Worm (Caenorhabditis elegans) whole organism, L4 larva: Measurements from ENCODE around the gene H03A11.13.

Experiments used
- F10B5.3 ChIP-seq: sonication (generic microtip); optimal IDR thresholded peaks from 2 replicates; lab custom pipeline; 2016; ENCODE audit warnings: mild to moderate bottlenecking, missing genetic modification characterization, missing compliant biosample characterization
- F26F4.8 ChIP-seq: fragments of 200-800 bp; sonication (Bioruptor generic); conservative IDR thresholded peaks from 2 replicates; pipeline ENCODE4 v1.3.6; 2022; ENCODE audit warnings: missing genetic modification characterization, missing compliant biosample characterization
- F44E2.7 ChIP-seq: fragments of 200-800 bp; sonication (Bioruptor generic); IDR thresholded peaks from 2 replicates; pipeline ENCODE4 v2.1.2; 2022; ENCODE audit warnings: missing genetic modification characterization, missing compliant biosample characterization
- ZK546.5 ChIP-seq, 2 experiments: sonication (generic microtip); optimal IDR thresholded peaks; 2 replicates each; lab custom pipeline; 2017; ENCODE audit warnings: missing biosample characterization in 2 of 2, missing genetic modification characterization in 2 of 2
- attf-4 ChIP-seq: sonication (generic microtip); optimal IDR thresholded peaks from 3 replicates; lab custom pipeline; 2017; ENCODE audit warnings: missing biosample characterization, missing genetic modification characterization
- ceh-28 ChIP-seq: fragments of 150-350 bp; optimal IDR thresholded peaks from 2 replicates; lab custom pipeline; 2014; ENCODE audit warnings: missing biosample characterization, missing genetic modification reagents, missing genetic modification characterization
- ceh-32 ChIP-seq: sonication (generic microtip); optimal IDR thresholded peaks from 2 replicates; lab custom pipeline; 2016; ENCODE audit warnings: mild to moderate bottlenecking, missing genetic modification characterization, missing compliant biosample characterization; ENCODE audit not compliant: poor library complexity
- ceh-82 ChIP-seq: sonication (generic microtip); optimal IDR thresholded peaks from 2 replicates; lab custom pipeline; 2017; ENCODE audit warnings: missing biosample characterization, missing genetic modification characterization
- ces-1 ChIP-seq: fragments of 150-350 bp; sonication (generic microtip); optimal IDR thresholded peaks from 4 replicates; lab custom pipeline; 2014; ENCODE audit warnings: missing biosample characterization, missing genetic modification reagents, missing genetic modification characterization
- daf-12 ChIP-seq: fragments of 150-350 bp; optimal IDR thresholded peaks from 2 replicates; lab custom pipeline; 2014; ENCODE audit warnings: missing biosample characterization, missing genetic modification reagents, missing genetic modification characterization
- dmd-9 ChIP-seq: fragments of 200-800 bp; sonication (Bioruptor generic); IDR thresholded peaks from 2 replicates; pipeline ENCODE4 v1.3.6; 2022; ENCODE audit warnings: missing genetic modification reagents, missing genetic modification characterization, missing compliant biosample characterization
- duxl-1 ChIP-seq: sonication (generic microtip); optimal IDR thresholded peaks from 2 replicates; lab custom pipeline; 2016; ENCODE audit warnings: mild to moderate bottlenecking, missing genetic modification characterization, moderate library complexity, missing compliant biosample characterization; ENCODE audit not compliant: poor library complexity
- dve-1 ChIP-seq: sonication (generic microtip); optimal IDR thresholded peaks from 2 replicates; lab custom pipeline; 2017; ENCODE audit warnings: antibody characterized with exemption, mild to moderate bottlenecking, missing genetic modification characterization, missing compliant biosample characterization; ENCODE audit not compliant: insufficient read depth
- egl-43 ChIP-seq: fragments of 200-800 bp; sonication (Bioruptor generic); IDR thresholded peaks from 2 replicates; pipeline ENCODE4 v1.3.6; 2022; ENCODE audit warnings: missing genetic modification reagents, missing genetic modification characterization, missing compliant biosample characterization
- fkh-10 ChIP-seq: fragments of 150-350 bp; optimal IDR thresholded peaks from 2 replicates; lab custom pipeline; 2014; ENCODE audit warnings: missing biosample characterization, missing genetic modification reagents, missing genetic modification characterization
- fos-1 ChIP-seq: fragments of 150-350 bp; optimal IDR thresholded peaks from 2 replicates; lab custom pipeline; 2014; ENCODE audit warnings: missing biosample characterization, missing genetic modification characterization
- hif-1 ChIP-seq, 2 experiments: sonication (generic microtip); optimal IDR thresholded peaks; 2 replicates each; lab custom pipeline; 2016 to 2017; ENCODE audit warnings: missing compliant biosample characterization in 2 of 2, missing genetic modification characterization in 2 of 2, missing genetic modification reagents in 2 of 2, missing genotype in 2 of 2, mild to moderate bottlenecking in 1 of 2
- hlh-30 ChIP-seq: sonication (generic microtip); optimal IDR thresholded peaks from 2 replicates; lab custom pipeline; 2017; ENCODE audit warnings: antibody characterized with exemption, mild to moderate bottlenecking, missing genetic modification characterization, missing compliant biosample characterization; ENCODE audit not compliant: insufficient read depth
- lin-29 ChIP-seq: fragments of 200-800 bp; sonication (Bioruptor generic); IDR thresholded peaks from 2 replicates; pipeline ENCODE4 v1.3.6; 2022; ENCODE audit warnings: missing genetic modification reagents, missing genetic modification characterization, missing compliant biosample characterization
- lin-38 ChIP-seq: fragments of 200-800 bp; sonication (Bioruptor generic); IDR thresholded peaks from 2 replicates; pipeline ENCODE4 v1.3.6; 2022; ENCODE audit warnings: missing genetic modification reagents, missing genetic modification characterization, missing compliant biosample characterization
- madf-5 ChIP-seq, 2 experiments: fragments of 200-800 bp; sonication (Bioruptor generic); IDR thresholded peaks; 2 replicates each; pipeline ENCODE4 v1.3.6; 2022; ENCODE audit warnings: missing compliant biosample characterization in 2 of 2, missing genetic modification characterization in 2 of 2
- madf-9 ChIP-seq: fragments of 200-800 bp; sonication (Bioruptor generic); conservative IDR thresholded peaks from 2 replicates; pipeline ENCODE4 v1.3.6; 2022; ENCODE audit warnings: missing genetic modification reagents, missing genetic modification characterization, missing compliant biosample characterization
- mdl-1 ChIP-seq, 2 experiments: fragments of 150-350 bp in 1 of 2; sonication (generic microtip) in 1 of 2; optimal IDR thresholded peaks; 2 replicates each; lab custom pipeline; 2014 to 2017; ENCODE audit warnings: missing biosample characterization in 2 of 2, missing genetic modification characterization in 2 of 2
- mep-1 ChIP-seq: fragments of 150-350 bp; sonication (generic microtip); optimal IDR thresholded peaks from 3 replicates; lab custom pipeline; 2014; ENCODE audit warnings: missing biosample characterization, missing genetic modification characterization
- nhr-25 ChIP-seq: sonication (generic microtip); optimal IDR thresholded peaks from 2 replicates; lab custom pipeline; 2017; ENCODE audit warnings: missing genetic modification characterization, mild to moderate bottlenecking, missing compliant biosample characterization, antibody characterized with exemption, moderate library complexity, borderline replicate concordance; ENCODE audit not compliant: insufficient read depth
- nhr-28 ChIP-seq: fragments of 150-350 bp; optimal IDR thresholded peaks from 2 replicates; lab custom pipeline; 2014; ENCODE audit warnings: missing biosample characterization, missing genetic modification characterization
- nhr-41 ChIP-seq: fragments of 200-800 bp; sonication (Bioruptor generic); IDR thresholded peaks from 2 replicates; pipeline ENCODE4 v1.3.6; 2022; ENCODE audit warnings: missing genetic modification reagents, missing genetic modification characterization, missing compliant biosample characterization
- nhr-42 ChIP-seq: fragments of 200-800 bp; sonication (Bioruptor generic); IDR thresholded peaks from 2 replicates; pipeline ENCODE4 v1.3.6; 2022; ENCODE audit warnings: missing genetic modification characterization, missing compliant biosample characterization
- nhr-76 ChIP-seq: fragments of 150-350 bp; optimal IDR thresholded peaks from 2 replicates; lab custom pipeline; 2014; ENCODE audit warnings: missing biosample characterization, missing genetic modification characterization
- nhr-77 ChIP-seq: fragments of 150-350 bp; optimal IDR thresholded peaks from 2 replicates; lab custom pipeline; 2014; ENCODE audit warnings: missing biosample characterization, missing genetic modification characterization
- set-16 ChIP-seq: fragments of 200-800 bp; sonication (Bioruptor generic); IDR thresholded peaks from 2 replicates; pipeline ENCODE4 v1.3.6; 2022; ENCODE audit warnings: missing genetic modification reagents, missing genetic modification characterization, missing compliant biosample characterization
- skn-1 ChIP-seq: fragments of 150-350 bp; optimal IDR thresholded peaks from 2 replicates; lab custom pipeline; 2014; ENCODE audit warnings: missing biosample characterization, missing genetic modification characterization
- snpc-1.2 ChIP-seq: fragments of 200-800 bp; sonication (Bioruptor generic); IDR thresholded peaks from 2 replicates; pipeline ENCODE4 v1.3.6; 2022; ENCODE audit warnings: missing genetic modification reagents, missing genetic modification characterization, missing compliant biosample characterization
- spr-1 ChIP-seq: sonication (generic microtip); optimal IDR thresholded peaks from 2 replicates; lab custom pipeline; 2016; ENCODE audit warnings: mild to moderate bottlenecking, missing genetic modification characterization, missing compliant biosample characterization
- tra-1 ChIP-seq: fragments of 200-800 bp; sonication (Bioruptor generic); IDR thresholded peaks from 2 replicates; pipeline ENCODE4 v1.3.6; 2022; ENCODE audit warnings: missing genetic modification reagents, missing genetic modification characterization, missing compliant biosample characterization
- unc-39 ChIP-seq: sonication (generic microtip); optimal IDR thresholded peaks from 2 replicates; lab custom pipeline; 2017; ENCODE audit warnings: missing biosample characterization, missing genetic modification characterization
- unc-62 ChIP-seq, 3 experiments: fragments of 150-350 bp in 1 of 3; sonication (generic microtip); optimal IDR thresholded peaks in 2 of 3; peaks in 1 of 3; 1 replicate in 1 of 3; 2 replicates in 2 of 3; lab custom pipeline; 2014 to 2017; ENCODE audit warnings: missing biosample characterization in 3 of 3, missing genetic modification characterization in 3 of 3, missing genetic modification reagents in 3 of 3, missing genotype in 1 of 3
- zag-1 ChIP-seq: fragments of 150-350 bp; optimal IDR thresholded peaks from 2 replicates; lab custom pipeline; 2014; ENCODE audit warnings: missing biosample characterization, missing genetic modification characterization
- zfp-3 ChIP-seq: fragments of 200-800 bp; sonication (Bioruptor generic); conservative IDR thresholded peaks from 2 replicates; pipeline ENCODE4 v1.3.6; 2022; ENCODE audit warnings: missing genetic modification reagents, missing genetic modification characterization, missing compliant biosample characterization
- zip-2 ChIP-seq: fragments of 150-350 bp; optimal IDR thresholded peaks from 2 replicates; lab custom pipeline; 2014; ENCODE audit warnings: missing biosample characterization, missing genetic modification characterization
- ztf-11 ChIP-seq: fragments of 150-350 bp; optimal IDR thresholded peaks from 2 replicates; lab custom pipeline; 2014; ENCODE audit warnings: missing biosample characterization, missing genetic modification characterization

The H03A11.13 gene

ce11 chrX:15181454-15181853, 31.6 kb downstream of the H03A11.13 start, which contains the start of gene pkhm-2 (continued):
- TF ChIP-seq unc-62 (GFP tag; optimal IDR thresholded peaks at IDR 0.05 in 1 of 2; lab: Kevin White, UChicago) (peak in 1 of 2 experiments; percentile 99), unc-62 (tag; optimal IDR thresholded peaks at IDR 0.05; lab: Kevin White, UChicago) (no peak), zip-2 (tag; lab: Kevin White, UChicago) (peak; percentile 69), ZK546.5 (tag; optimal IDR thresholded peaks at IDR 0.05; lab: Kevin White, UChicago) (no peak), nhr-41 (GFP tag; lab: Robert Waterston, UW) (no peak), fkh-10 (peak; percentile 11), ceh-28 (tag; lab: Kevin White, UChicago) (no peak), lin-29 (GFP tag; lab: Robert Waterston, UW) (0 out of 2 replicates have a peak, but pooled peaks have one; percentile 11), nhr-42 (GFP tag; lab: Robert Waterston, UW) (peak; percentile 68; the same call in 1 of the 2 replicates), hif-1 (tag; optimal IDR thresholded peaks at IDR 0.05; lab: Kevin White, UChicago) (peak in 1 of 2 experiments; percentile 73), nhr-76 (tag; lab: Kevin White, UChicago) (no peak), F26F4.8 (no peak), spr-1 (tag; lab: Kevin White, UChicago) (peak; percentile 90), dve-1 (tag; lab: Kevin White, UChicago) (peak; percentile 97), snpc-1.2 (GFP tag; lab: Robert Waterston, UW) (no peak), nhr-28 (peak; percentile 82), F44E2.7 (peak; percentile 66; the same call in 1 of the 2 replicates), dmd-9 (GFP tag; lab: Robert Waterston, UW) (peak; percentile 75), egl-43 (GFP tag; lab: Robert Waterston, UW) (peak; percentile 86), hlh-30 (tag; lab: Kevin White, UChicago) (peak; percentile 91), set-16 (peak; percentile 51; the same call in 1 of the 2 replicates), skn-1 (no peak), unc-39 (tag; lab: Kevin White, UChicago) (no peak), nhr-77 (tag; lab: Kevin White, UChicago) (peak; percentile 67), tra-1 (GFP tag; lab: Robert Waterston, UW) (0 out of 2 replicates have a peak, but pooled peaks have one; percentile 24), F10B5.3 (tag; lab: Kevin White, UChicago) (peak; percentile 84), lin-38 (peak; percentile 83), nhr-25 (tag; lab: Kevin White, UChicago) (peak; percentile 74), fos-1 (no peak), madf-5 (GFP tag; IDR thresholded peaks at IDR 0.05; lab: Robert Waterston, UW) (no peak), mdl-1 (tag; optimal IDR thresholded peaks at IDR 0.05; lab: Kevin White, UChicago) (peak; percentile 5 to 68), ztf-11 (tag; lab: Kevin White, UChicago) (no peak), madf-9 (GFP tag; lab: Robert Waterston, UW) (peak; percentile 78), zag-1 (tag; lab: Kevin White, UChicago) (no peak), mep-1 (tag; lab: Kevin White, UChicago) (peak; percentile 96), zfp-3 (GFP tag; lab: Robert Waterston, UW) (peak; percentile 48; the same call in 1 of the 2 replicates), daf-12 (tag; lab: Kevin White, UChicago) (no peak), attf-4 (no peak), ces-1 (no peak), ceh-82 (tag; lab: Kevin White, UChicago) (no peak), duxl-1 (tag; lab: Kevin White, UChicago) (peak; percentile 92), ceh-32 (tag; lab: Kevin White, UChicago) (peak; percentile 34)
- TF ChIP-seq, all 104 proteins: peak for 59
